Worm (Caenorhabditis elegans): Measurements from ENCODE around the gene Y22F5A.11.

Gene Y22F5A.11

DNA sequence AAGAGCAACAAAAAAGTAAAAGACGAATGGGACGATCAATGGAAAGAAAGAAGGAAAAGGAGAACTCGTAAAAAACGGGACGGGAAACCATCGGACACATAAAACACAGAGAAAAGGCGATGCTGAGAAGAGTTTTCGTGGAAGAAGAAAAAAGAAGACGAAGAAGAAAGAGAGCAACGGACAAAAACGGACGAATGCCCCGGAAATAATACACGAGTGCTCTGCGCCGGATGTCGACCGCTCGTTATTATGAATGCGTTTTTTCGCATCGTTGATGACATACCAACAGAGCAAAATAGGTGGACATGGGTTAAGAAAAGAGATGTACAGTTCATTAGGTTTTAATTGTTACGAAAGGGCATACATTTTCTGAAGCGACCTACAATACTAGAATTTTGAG is at the start of gene Y22F5A.11:
TSS of gene Y22F5A.11 (minus strand) at position 28 of the 400 bp plus-strand sequence.
- TF ChIP-seq nhr-237 (tag; optimal IDR thresholded peaks at IDR 0.05) (no peak), nhr-11 (tag; optimal IDR thresholded peaks at IDR 0.05) (no peak), ceh-9 (tag; optimal IDR thresholded peaks at IDR 0.05) (no peak), nhr-23 (tag; optimal IDR thresholded peaks at IDR 0.05) (no peak), ztf-11 (tag; optimal IDR thresholded peaks at IDR 0.05) (no peak), pqm-1 (tag; optimal IDR thresholded peaks at IDR 0.05) (no peak), ceh-82 (tag; optimal IDR thresholded peaks at IDR 0.05) (no peak), R02D3.7 (tag; optimal IDR thresholded peaks at IDR 0.05) (no peak), ama-1 (optimal IDR thresholded peaks at IDR 0.05) (no peak), egl-27 (tag; optimal IDR thresholded peaks at IDR 0.05) (no peak), nhr-43 (tag; optimal IDR thresholded peaks at IDR 0.05; ENCODE audit: poor library complexity, severe bottlenecking) (no peak), unc-62 (GFP tag; optimal IDR thresholded peaks at IDR 0.05) (no peak), lsy-12 (tag; optimal IDR thresholded peaks at IDR 0.05) (no peak), ztf-4 (tag; optimal IDR thresholded peaks at IDR 0.05) (no peak), elt-2 (tag; optimal IDR thresholded peaks at IDR 0.05) (no peak), skn-1 (tag; optimal IDR thresholded peaks at IDR 0.05) (no peak), fkh-2 (tag; optimal IDR thresholded peaks at IDR 0.05) (no peak), snpc-4 (tag; optimal IDR thresholded peaks at IDR 0.05) (peak; percentile 68), egl-5 (tag; optimal IDR thresholded peaks at IDR 0.05) (peak; percentile 46), pha-4 (tag; optimal IDR thresholded peaks at IDR 0.05) (no peak), nhr-67 (tag; optimal IDR thresholded peaks at IDR 0.05) (no peak), unc-39 (tag; optimal IDR thresholded peaks at IDR 0.05) (no peak), mml-1 (tag; optimal IDR thresholded peaks at IDR 0.05) (no peak), nhr-77 (tag; optimal IDR thresholded peaks at IDR 0.05) (no peak), hmg-11 (tag; optimal IDR thresholded peaks at IDR 0.05) (peak; percentile 4), lin-15B (tag; optimal IDR thresholded peaks at IDR 0.05) (no peak), nhr-28 (tag; optimal IDR thresholded peaks at IDR 0.05) (no peak), ceh-16 (tag; optimal IDR thresholded peaks at IDR 0.05) (no peak), tbx-2 (tag; optimal IDR thresholded peaks at IDR 0.05) (no peak), nhr-76 (tag; optimal IDR thresholded peaks at IDR 0.05) (no peak), elt-3 (tag; optimal IDR thresholded peaks at IDR 0.05) (no peak), lin-39 (tag; optimal IDR thresholded peaks at IDR 0.05) (peak; percentile 42), fkh-10 (GFP tag; optimal IDR thresholded peaks at IDR 0.05) (no peak), mdl-1 (tag; optimal IDR thresholded peaks at IDR 0.05) (no peak), sea-2 (GFP tag; optimal IDR thresholded peaks at IDR 0.05) (no peak), zag-1 (tag; optimal IDR thresholded peaks at IDR 0.05) (no peak), ZK546.5 (tag; optimal IDR thresholded peaks at IDR 0.05) (no peak), nhr-12 (tag; optimal IDR thresholded peaks at IDR 0.05) (no peak), fos-1 (tag; optimal IDR thresholded peaks at IDR 0.05) (no peak), nfya-1 (tag; optimal IDR thresholded peaks at IDR 0.05; ENCODE audit: insufficient read depth) (peak; percentile 20), daf-12 (tag; optimal IDR thresholded peaks at IDR 0.05) (no peak), jun-1 (tag; optimal IDR thresholded peaks at IDR 0.05) (no peak), ceh-28 (tag; optimal IDR thresholded peaks at IDR 0.05) (no peak), nhr-25 (tag; optimal IDR thresholded peaks at IDR 0.05) (no peak)

DNA sequence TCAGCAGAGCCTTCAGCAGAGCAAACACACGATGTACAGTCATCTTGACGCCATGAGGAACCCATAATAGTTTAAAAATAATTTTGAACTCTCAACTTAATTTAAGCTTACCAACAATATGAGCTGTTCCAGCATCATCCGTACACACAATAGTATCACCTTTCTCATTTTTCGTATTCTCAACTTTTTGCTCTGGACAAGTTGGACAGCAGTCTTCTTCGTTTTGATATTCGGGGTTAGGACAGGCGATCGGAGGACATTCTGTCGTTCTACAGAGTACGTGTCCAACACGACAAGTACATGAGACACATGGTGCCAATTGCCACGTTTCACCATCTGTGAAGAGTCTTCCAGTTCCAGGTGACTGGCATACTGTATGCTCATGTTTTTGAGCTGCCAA is 48.1 kb upstream of the Y22F5A.11 start:
- TF ChIP-seq daf-12 (tag; optimal IDR thresholded peaks at IDR 0.05) = no peak
- TF ChIP-seq R02D3.7 (tag; optimal IDR thresholded peaks at IDR 0.05) = no peak
- no peak for TF ChIP-seq egl-5 (tag; optimal IDR thresholded peaks at IDR 0.05)
- TF ChIP-seq lsy-12 (tag; optimal IDR thresholded peaks at IDR 0.05) = no peak
- TF ChIP-seq nhr-11 (tag; optimal IDR thresholded peaks at IDR 0.05) = no peak
- TF ChIP-seq nhr-28 (tag; optimal IDR thresholded peaks at IDR 0.05) = no peak
- no peak for TF ChIP-seq unc-39 (tag; optimal IDR thresholded peaks at IDR 0.05)

Data from whole organism, L3 larva.